Fruit fly (Drosophila melanogaster): ENCODE data around the gene RYa-R.

- TF ChIP-seq bab1 (GFP tag; optimal IDR thresholded peaks at IDR 0.05) (peak; percentile 68), toe (GFP tag; optimal IDR thresholded peaks at IDR 0.05) (peak; percentile 51), pad (GFP tag; optimal IDR thresholded peaks at IDR 0.05) (peak; percentile 55), ovo (GFP tag; optimal IDR thresholded peaks at IDR 0.05) (no peak), cic (GFP tag; optimal IDR thresholded peaks at IDR 0.05) (peak; percentile 91), Mnt (GFP tag; optimal IDR thresholded peaks at IDR 0.05) (peak; percentile 34), Hr96 (GFP tag; optimal IDR thresholded peaks at IDR 0.05) (peak; percentile 20), kay (GFP tag; ENCODE audit: borderline replicate concordance) (no peak)
These were observed 8.3 kb upstream of the RYa-R start, which contains the start of gene CG31075 for dm6 chr3R:26988412-26988981.

Data from whole organism, adult.